Fruit fly (Drosophila melanogaster) whole organism, embryonic: ENCODE data around the gene CG13031.

ENCODE experiments used
- Abd-B ChIP-seq: fragments of 200-800 bp; sonication (Bioruptor generic); optimal IDR thresholded peaks from 2 replicates; lab custom pipeline; 2018; ENCODE audit warnings: missing biosample characterization, mild to moderate bottlenecking, missing genetic modification characterization, moderate library complexity
- Atf3 ChIP-seq: fragments of 200-800 bp; sonication (Bioruptor generic); optimal IDR thresholded peaks from 3 replicates; lab custom pipeline; 2016; ENCODE audit warnings: missing biosample characterization, missing genetic modification characterization
- CG10321 ChIP-seq: fragments of 200-800 bp; sonication (Bioruptor generic); IDR thresholded peaks from 2 replicates; pipeline ENCODE4 v1.3.6; 2022; ENCODE audit warnings: missing biosample characterization, missing genetic modification characterization
- CG10366 ChIP-seq: fragments of 200-800 bp; sonication (Bioruptor generic); IDR thresholded peaks from 2 replicates; pipeline ENCODE4 v1.3.6; 2022; ENCODE audit warnings: missing biosample characterization, missing genetic modification characterization
- CG10565 ChIP-seq: fragments of 200-800 bp; sonication (Bioruptor generic); optimal IDR thresholded peaks from 3 replicates; lab custom pipeline; 2016; ENCODE audit warnings: missing biosample characterization, mild to moderate bottlenecking, missing genetic modification characterization
- CG1233 ChIP-seq: fragments of 200-800 bp; sonication (Bioruptor generic); optimal IDR thresholded peaks from 4 replicates; lab custom pipeline; 2018; ENCODE audit warnings: missing biosample characterization, mild to moderate bottlenecking, missing genetic modification characterization
- CG12769 ChIP-seq: fragments of 200-800 bp; sonication (Bioruptor generic); optimal IDR thresholded peaks from 2 replicates; lab custom pipeline; 2019; ENCODE audit warnings: missing biosample characterization, mild to moderate bottlenecking, missing genetic modification characterization, moderate library complexity
- CG13775 ChIP-seq: fragments of 200-800 bp; sonication (Bioruptor generic); optimal IDR thresholded peaks from 3 replicates; lab custom pipeline; 2017; ENCODE audit warnings: missing biosample characterization, mild to moderate bottlenecking, missing genetic modification characterization
- CG14860 ChIP-seq: fragments of 200-800 bp; sonication (Bioruptor generic); IDR thresholded peaks from 3 replicates; pipeline ENCODE4 v1.3.6; 2022; ENCODE audit warnings: missing biosample characterization, missing genetic modification characterization; ENCODE audit not compliant: partially characterized antibody
- CG15011 ChIP-seq: fragments of 200-800 bp; sonication (Bioruptor generic); optimal IDR thresholded peaks from 3 replicates; lab custom pipeline; 2018; ENCODE audit warnings: missing biosample characterization, mild to moderate bottlenecking, missing genetic modification characterization
- CG15696 ChIP-seq: fragments of 200-800 bp; sonication (Bioruptor generic); optimal IDR thresholded peaks from 2 replicates; lab custom pipeline; 2019; ENCODE audit warnings: missing biosample characterization, mild to moderate bottlenecking, missing genetic modification characterization, moderate library complexity
- CG1603 ChIP-seq: fragments of 200-800 bp; sonication (Bioruptor generic); optimal IDR thresholded peaks from 2 replicates; lab custom pipeline; 2019; ENCODE audit warnings: missing biosample characterization, mild to moderate bottlenecking, missing genetic modification characterization, moderate library complexity
- CG1647 ChIP-seq: fragments of 200-800 bp; sonication (Bioruptor generic); optimal IDR thresholded peaks from 3 replicates; lab custom pipeline; 2016; ENCODE audit warnings: missing biosample characterization, missing genetic modification characterization
- CG18476 ChIP-seq: fragments of 200-800 bp; sonication (Bioruptor generic); optimal IDR thresholded peaks from 2 replicates; lab custom pipeline; 2016; ENCODE audit warnings: missing biosample characterization, mild to moderate bottlenecking, missing genetic modification characterization
- CG2199 ChIP-seq: fragments of 200-800 bp; sonication (Bioruptor generic); IDR thresholded peaks from 3 replicates; pipeline ENCODE4 v1.3.6; 2022; ENCODE audit warnings: missing biosample characterization, missing genetic modification characterization
- CG2202 ChIP-seq: fragments of 200-800 bp; sonication (Bioruptor generic); optimal IDR thresholded peaks from 2 replicates; lab custom pipeline; 2018; ENCODE audit warnings: missing biosample characterization, mild to moderate bottlenecking, missing genetic modification characterization
- CG5245 ChIP-seq: fragments of 200-800 bp; sonication (Bioruptor generic); optimal IDR thresholded peaks from 3 replicates; lab custom pipeline; 2016; ENCODE audit warnings: missing biosample characterization, missing genetic modification characterization
- CG5953 ChIP-seq: fragments of 200-800 bp; sonication (Bioruptor generic); IDR thresholded peaks from 2 replicates; pipeline ENCODE4 v1.3.6; 2022; ENCODE audit warnings: missing biosample characterization, missing genetic modification characterization
- CG7357 ChIP-seq: fragments of 200-800 bp; sonication (Bioruptor generic); IDR thresholded peaks from 3 replicates; pipeline ENCODE4 v1.3.6; 2022; ENCODE audit warnings: missing biosample characterization, missing genetic modification characterization
- CG8281 ChIP-seq: fragments of 200-800 bp; sonication (Bioruptor generic); optimal IDR thresholded peaks from 2 replicates; lab custom pipeline; 2018; ENCODE audit warnings: missing biosample characterization, mild to moderate bottlenecking, missing genetic modification characterization, moderate library complexity
- CG8765 ChIP-seq: fragments of 200-800 bp; sonication (Bioruptor generic); IDR thresholded peaks from 2 replicates; pipeline ENCODE4 v1.3.6; 2022; ENCODE audit warnings: missing biosample characterization, missing genetic modification characterization
- ERR ChIP-seq: fragments of 200-800 bp; sonication (Bioruptor generic); optimal IDR thresholded peaks from 2 replicates; lab custom pipeline; 2016; ENCODE audit warnings: missing biosample characterization, missing genetic modification characterization
- Eip74EF ChIP-seq, 2 experiments: fragments of 200-800 bp in 1 of 2; fragments of >200 bp in 1 of 2; sonication (Bioruptor generic) in 1 of 2; optimal IDR thresholded peaks; 2 replicates each; lab custom pipeline; 2017 to 2019; ENCODE audit warnings: missing biosample characterization in 2 of 2, missing genetic modification characterization in 2 of 2, mild to moderate bottlenecking in 1 of 2, moderate library complexity in 1 of 2
- Fer2 ChIP-seq: fragments of 200-800 bp; sonication (Bioruptor generic); optimal IDR thresholded peaks from 2 replicates; lab custom pipeline; 2018; ENCODE audit warnings: missing biosample characterization, mild to moderate bottlenecking, missing genetic modification characterization, moderate library complexity
- Hr39 ChIP-seq: fragments of >200 bp; optimal IDR thresholded peaks from 2 replicates; lab custom pipeline; 2017
- Mrtf ChIP-seq: fragments of 200-800 bp; sonication (Bioruptor generic); IDR thresholded peaks from 3 replicates; pipeline ENCODE4 v1.3.6; 2022; ENCODE audit warnings: missing biosample characterization, missing genetic modification characterization
- ara ChIP-seq: fragments of 200-800 bp; sonication (Bioruptor generic); IDR thresholded peaks from 2 replicates; pipeline ENCODE4 v1.3.6; 2022; ENCODE audit warnings: missing biosample characterization, missing genetic modification characterization
- chif ChIP-seq, 2 experiments: fragments of 200-800 bp; sonication (Bioruptor generic); optimal IDR thresholded peaks; 3 replicates each; lab custom pipeline; 2016; ENCODE audit warnings: missing biosample characterization in 2 of 2, missing genetic modification characterization in 2 of 2
- chm ChIP-seq: fragments of 200-800 bp; sonication (Bioruptor generic); IDR thresholded peaks from 2 replicates; pipeline ENCODE4 v1.3.6; 2022; ENCODE audit warnings: missing biosample characterization, missing genetic modification characterization
- croc ChIP-seq: fragments of 200-800 bp; sonication (Bioruptor generic); conservative IDR thresholded peaks from 3 replicates; pipeline ENCODE4 v1.3.6; 2022; ENCODE audit warnings: missing biosample characterization, missing genetic modification characterization
- da ChIP-seq: fragments of 200-800 bp; sonication (Bioruptor generic); optimal IDR thresholded peaks from 2 replicates; lab custom pipeline; 2016; ENCODE audit warnings: missing biosample characterization, missing genetic modification characterization
- disco-r ChIP-seq: fragments of 200-800 bp; sonication (Bioruptor generic); optimal IDR thresholded peaks from 2 replicates; lab custom pipeline; 2016; ENCODE audit warnings: missing biosample characterization, missing genetic modification characterization
- fu2 ChIP-seq: fragments of 200-800 bp; sonication (Bioruptor generic); optimal IDR thresholded peaks from 2 replicates; lab custom pipeline; 2016; ENCODE audit warnings: missing biosample characterization, missing genetic modification characterization
- gsb ChIP-seq: fragments of 200-800 bp; sonication (Bioruptor generic); IDR thresholded peaks from 2 replicates; pipeline ENCODE4 v1.3.6; 2022; ENCODE audit warnings: missing biosample characterization, missing genetic modification characterization
- hb ChIP-seq: fragments of 200-800 bp; sonication (Bioruptor generic); IDR thresholded peaks from 3 replicates; pipeline ENCODE4 v1.3.6; 2022; ENCODE audit warnings: missing biosample characterization, missing genetic modification characterization; ENCODE audit not compliant: partially characterized antibody
- insv ChIP-seq, 2 experiments: fragments of 200-800 bp; sonication (Bioruptor generic); optimal IDR thresholded peaks; 3 replicates each; lab custom pipeline; 2016 to 2018; ENCODE audit warnings: missing biosample characterization in 2 of 2, missing genetic modification characterization in 2 of 2
- kah ChIP-seq: fragments of 200-800 bp; sonication (Bioruptor generic); optimal IDR thresholded peaks from 2 replicates; lab custom pipeline; 2018; ENCODE audit warnings: missing biosample characterization, mild to moderate bottlenecking, missing genetic modification characterization
- kay ChIP-seq: fragments of 200-800 bp; sonication (Bioruptor generic); optimal IDR thresholded peaks from 2 replicates; lab custom pipeline; 2016; ENCODE audit warnings: missing biosample characterization, missing genetic modification characterization
- lola ChIP-seq, 3 experiments: fragments of >200 bp in 2 of 3; fragments of 200-800 bp in 1 of 3; sonication (Bioruptor generic) in 1 of 3; optimal IDR thresholded peaks; 2 replicates each; lab custom pipeline; 2017 to 2019; ENCODE audit warnings: missing biosample characterization in 3 of 3, missing genetic modification characterization in 3 of 3, mild to moderate bottlenecking in 1 of 3, moderate library complexity in 1 of 3
- nerfin-1 ChIP-seq: fragments of 200-800 bp; sonication (Bioruptor generic); optimal IDR thresholded peaks from 3 replicates; lab custom pipeline; 2019; ENCODE audit warnings: missing biosample characterization, mild to moderate bottlenecking, missing genetic modification characterization, moderate library complexity
- nmo ChIP-seq: fragments of 200-800 bp; sonication (Bioruptor generic); optimal IDR thresholded peaks from 2 replicates; lab custom pipeline; 2018; ENCODE audit warnings: missing biosample characterization, mild to moderate bottlenecking, missing genetic modification characterization, moderate library complexity
- pros ChIP-seq: fragments of 200-800 bp; sonication (Bioruptor generic); optimal IDR thresholded peaks from 3 replicates; lab custom pipeline; 2019; ENCODE audit warnings: missing biosample characterization, mild to moderate bottlenecking, missing genetic modification characterization, moderate library complexity
- psq ChIP-seq: fragments of 200-800 bp; sonication (Bioruptor generic); optimal IDR thresholded peaks from 2 replicates; lab custom pipeline; 2017; ENCODE audit warnings: missing biosample characterization, missing genetic modification characterization
- repo ChIP-seq: fragments of 200-800 bp; sonication (Bioruptor generic); optimal IDR thresholded peaks from 2 replicates; lab custom pipeline; 2016; ENCODE audit warnings: missing biosample characterization, missing genetic modification characterization
- rib ChIP-seq: fragments of 200-800 bp; sonication (Bioruptor generic); IDR thresholded peaks from 2 replicates; pipeline ENCODE4 v1.3.6; 2022; ENCODE audit warnings: missing biosample characterization, missing genetic modification characterization
- schlank ChIP-seq: fragments of 200-800 bp; sonication (Bioruptor generic); optimal IDR thresholded peaks from 2 replicates; lab custom pipeline; 2018; ENCODE audit warnings: missing biosample characterization, mild to moderate bottlenecking, missing genetic modification characterization
- stwl ChIP-seq: fragments of 200-800 bp; sonication (Bioruptor generic); optimal IDR thresholded peaks from 3 replicates; lab custom pipeline; 2018; ENCODE audit warnings: missing biosample characterization, mild to moderate bottlenecking, missing genetic modification characterization, moderate library complexity
- tin ChIP-seq: fragments of 200-800 bp; sonication (Bioruptor generic); optimal IDR thresholded peaks from 3 replicates; lab custom pipeline; 2016; ENCODE audit warnings: missing biosample characterization, missing genetic modification characterization
- usp ChIP-seq: fragments of >200 bp; optimal IDR thresholded peaks from 2 replicates; lab custom pipeline; 2017; ENCODE audit warnings: missing biosample characterization, missing genetic modification characterization

The CG13031 gene

dm6 chr3L:16710258-16711020 is 14.2 kb upstream of the CG13031 start (continued):
- no peak for TF ChIP-seq insv (GFP tag; optimal IDR thresholded peaks at IDR 0.05; lab: Kevin White, UChicago)
- no peak for TF ChIP-seq CG12769 (tag; lab: Kevin White, UChicago)
- no peak for TF ChIP-seq stwl
- no peak for TF ChIP-seq da (GFP tag; lab: Kevin White, UChicago)
- TF ChIP-seq tin (GFP tag; lab: Kevin White, UChicago) = no peak
- no peak for TF ChIP-seq fu2 (GFP tag; lab: Kevin White, UChicago)
- TF ChIP-seq disco-r = no peak
- no peak for TF ChIP-seq Atf3 (GFP tag; lab: Kevin White, UChicago)
- TF ChIP-seq CG5953 (GFP tag; lab: Robert Waterston, UW) = no peak
- TF ChIP-seq CG7357 (GFP tag; lab: Robert Waterston, UW) = peak; percentile 54; the same call in 2 of the 3 replicates
- no peak for TF ChIP-seq nerfin-1 (tag; lab: Kevin White, UChicago)
- TF ChIP-seq CG2202 (tag; lab: Kevin White, UChicago) = no peak
- no peak for TF ChIP-seq CG1647 (GFP tag; lab: Kevin White, UChicago)
- TF ChIP-seq chif (GFP tag; optimal IDR thresholded peaks at IDR 0.05; lab: Kevin White, UChicago) = no peak
- TF ChIP-seq usp (GFP tag; lab: Kevin White, UChicago) = no peak
- TF ChIP-seq CG1603 = no peak
- TF ChIP-seq ara = 0 out of 2 replicates have a peak, but pooled peaks have one; percentile 16
- TF ChIP-seq nmo = peak; percentile 71
- no peak for TF ChIP-seq kay (GFP tag; lab: Kevin White, UChicago)
- TF ChIP-seq hb = no peak
- TF ChIP-seq lola (GFP tag; optimal IDR thresholded peaks at IDR 0.05; lab: Kevin White, UChicago) = peak in 1 of 3 experiments; percentile 12
- TF ChIP-seq Fer2 (tag; lab: Kevin White, UChicago) = no peak
- TF ChIP-seq CG8281 (tag; lab: Kevin White, UChicago) = no peak
- 0 out of 2 replicates have a peak, but pooled peaks have one; percentile 8 for TF ChIP-seq rib
- peak; percentile 55 for TF ChIP-seq CG15696 (tag; lab: Kevin White, UChicago)
- no peak for TF ChIP-seq Mrtf (GFP tag; lab: Robert Waterston, UW)
- no peak for TF ChIP-seq CG14860 (GFP tag; lab: Robert Waterston, UW)
- TF ChIP-seq gsb (GFP tag; lab: Robert Waterston, UW) = 0 out of 2 replicates have a peak, but pooled peaks have one; percentile 15
- no peak for TF ChIP-seq CG1233 (GFP tag; lab: Kevin White, UChicago)
- TF ChIP-seq schlank (tag; lab: Kevin White, UChicago) = no peak
- TF ChIP-seq Eip74EF (GFP tag; optimal IDR thresholded peaks at IDR 0.05; lab: Kevin White, UChicago) = peak in 1 of 2 experiments; percentile 3
- TF ChIP-seq CG10565 (GFP tag; lab: Kevin White, UChicago) = no peak
- peak; percentile 46 for TF ChIP-seq CG8765 (GFP tag; lab: Robert Waterston, UW)
- TF ChIP-seq Hr39 (lab: Kevin White, UChicago) = no peak
- no peak for TF ChIP-seq CG10366 (GFP tag; lab: Robert Waterston, UW)
- peak; percentile 59 for TF ChIP-seq Abd-B (GFP tag; lab: Kevin White, UChicago)
- TF ChIP-seq repo (GFP tag; lab: Kevin White, UChicago) = no peak
- no peak for TF ChIP-seq CG5245
- TF ChIP-seq CG15011 = no peak
- TF ChIP-seq CG18476 (GFP tag; lab: Kevin White, UChicago) = no peak
- no peak for TF ChIP-seq pros (GFP tag; lab: Kevin White, UChicago)
- 0 out of 3 replicates have a peak, but pooled peaks have one; percentile 72 for TF ChIP-seq CG2199 (GFP tag; lab: Robert Waterston, UW)
- TF ChIP-seq chm (GFP tag; lab: Robert Waterston, UW) = no peak; the same call in 1 of the 2 replicates
- TF ChIP-seq psq (GFP tag; lab: Kevin White, UChicago) = no peak
- TF ChIP-seq ERR (GFP tag; lab: Kevin White, UChicago) = no peak
- peak; percentile 92 for TF ChIP-seq CG10321 (GFP tag; lab: Robert Waterston, UW)
- TF ChIP-seq croc (GFP tag; lab: Robert Waterston, UW) = no peak
- TF ChIP-seq CG13775 = peak; percentile 28
- no peak for TF ChIP-seq kah (GFP tag; lab: Kevin White, UChicago)
